Fruit fly (Drosophila melanogaster) whole organism, embryonic: ENCODE results near the gene CG14613.

Experiments
- ATbp ChIP-seq: fragments of 200-800 bp; sonication (Bioruptor generic); optimal IDR thresholded peaks from 2 replicates; lab custom pipeline; 2017; ENCODE audit warnings: missing biosample characterization, mild to moderate bottlenecking, missing genetic modification characterization, missing genetic modification reagents
- Ada2b ChIP-seq: fragments of 200-800 bp; sonication (Bioruptor generic); IDR thresholded peaks from 2 replicates; pipeline ENCODE4 v1.3.6; 2022; ENCODE audit warnings: missing biosample characterization, missing genetic modification characterization
- Antp ChIP-seq: fragments of 200-800 bp; sonication (Bioruptor generic); optimal IDR thresholded peaks from 3 replicates; lab custom pipeline; 2016; ENCODE audit warnings: missing biosample characterization, missing genetic modification characterization
- BtbVII ChIP-seq: fragments of 200-800 bp; sonication (Bioruptor generic); optimal IDR thresholded peaks from 3 replicates; lab custom pipeline; 2017; ENCODE audit warnings: missing biosample characterization, mild to moderate bottlenecking, missing genetic modification characterization
- CG10209 ChIP-seq: fragments of 200-800 bp; sonication (Bioruptor generic); optimal IDR thresholded peaks from 3 replicates; lab custom pipeline; 2017; ENCODE audit warnings: missing biosample characterization, mild to moderate bottlenecking, missing genetic modification characterization, missing genetic modification reagents
- CG10274 ChIP-seq: fragments of 200-800 bp; sonication (Bioruptor generic); optimal IDR thresholded peaks from 3 replicates; lab custom pipeline; 2017; ENCODE audit warnings: missing biosample characterization, mild to moderate bottlenecking, missing genetic modification characterization
- CG10565 ChIP-seq: fragments of 200-800 bp; sonication (Bioruptor generic); optimal IDR thresholded peaks from 3 replicates; lab custom pipeline; 2016; ENCODE audit warnings: missing biosample characterization, mild to moderate bottlenecking, missing genetic modification characterization
- CG12104 ChIP-seq: fragments of 200-800 bp; sonication (Bioruptor generic); optimal IDR thresholded peaks from 3 replicates; lab custom pipeline; 2016; ENCODE audit warnings: missing biosample characterization, missing genetic modification characterization
- CG12769 ChIP-seq: fragments of 200-800 bp; sonication (Bioruptor generic); optimal IDR thresholded peaks from 2 replicates; lab custom pipeline; 2019; ENCODE audit warnings: missing biosample characterization, mild to moderate bottlenecking, missing genetic modification characterization, moderate library complexity
- CG15269 ChIP-seq: fragments of 200-800 bp; sonication (Bioruptor generic); optimal IDR thresholded peaks from 2 replicates; lab custom pipeline; 2018; ENCODE audit warnings: missing biosample characterization, mild to moderate bottlenecking, missing genetic modification characterization, moderate library complexity
- CG2120 ChIP-seq: fragments of 200-800 bp; sonication (Bioruptor generic); optimal IDR thresholded peaks from 3 replicates; lab custom pipeline; 2016; ENCODE audit warnings: missing biosample characterization, missing genetic modification characterization
- CG2678 ChIP-seq: fragments of 200-800 bp; sonication (Bioruptor generic); optimal IDR thresholded peaks from 3 replicates; lab custom pipeline; 2019; ENCODE audit warnings: missing biosample characterization, mild to moderate bottlenecking, missing genetic modification characterization, moderate library complexity
- CG2712 ChIP-seq: fragments of 200-800 bp; optimal IDR thresholded peaks from 3 replicates; lab custom pipeline; 2019; ENCODE audit warnings: missing biosample characterization, mild to moderate bottlenecking, missing genetic modification characterization, moderate library complexity
- CG31224 ChIP-seq: fragments of 200-800 bp; sonication (Bioruptor generic); IDR thresholded peaks from 2 replicates; pipeline ENCODE4 v1.3.6; 2022; ENCODE audit warnings: missing biosample characterization, missing genetic modification characterization
- CG33213 ChIP-seq: fragments of 200-800 bp; sonication (Bioruptor generic); optimal IDR thresholded peaks from 3 replicates; lab custom pipeline; 2016; ENCODE audit warnings: missing biosample characterization, missing genetic modification characterization
- CG3726 ChIP-seq: fragments of 200-800 bp; sonication (Bioruptor generic); IDR thresholded peaks from 3 replicates; pipeline ENCODE4, ENCODE4 v1.3.6; 2022; ENCODE audit warnings: missing biosample characterization, missing genetic modification characterization
- CG4820 ChIP-seq: fragments of 200-800 bp; sonication (Bioruptor generic); optimal IDR thresholded peaks from 3 replicates; lab custom pipeline; 2016; ENCODE audit warnings: missing biosample characterization, missing genetic modification characterization
- CG5180 ChIP-seq: fragments of 200-800 bp; sonication (Bioruptor generic); optimal IDR thresholded peaks from 3 replicates; lab custom pipeline; 2017; ENCODE audit warnings: missing biosample characterization, missing genetic modification characterization, mild to moderate bottlenecking, moderate library complexity, missing genetic modification reagents
- CG6175 ChIP-seq: fragments of 200-800 bp; sonication (Bioruptor generic); IDR thresholded peaks from 3 replicates; pipeline ENCODE4 v1.3.6; 2022; ENCODE audit warnings: missing biosample characterization, missing genetic modification characterization
- CrebB ChIP-seq: fragments of 200-800 bp; sonication (Bioruptor generic); optimal IDR thresholded peaks from 3 replicates; lab custom pipeline; 2018; ENCODE audit warnings: missing biosample characterization, mild to moderate bottlenecking, missing genetic modification characterization
- Dbx ChIP-seq: fragments of 200-800 bp; sonication (Bioruptor generic); IDR thresholded peaks from 3 replicates; pipeline ENCODE4 v1.3.6; 2022; ENCODE audit warnings: missing biosample characterization, missing genetic modification characterization
- Dref ChIP-seq: fragments of 200-800 bp; sonication (Bioruptor generic); IDR thresholded peaks from 2 replicates; pipeline ENCODE4 v1.3.6; 2022; ENCODE audit warnings: missing biosample characterization, missing genetic modification characterization
- Ets65A ChIP-seq: fragments of 200-800 bp; sonication (Bioruptor generic); peaks from one replicate; lab custom pipeline; 2016; ENCODE audit warnings: missing biosample characterization, missing genetic modification characterization
- Fer1 ChIP-seq: fragments of 200-800 bp; sonication (Bioruptor generic); optimal IDR thresholded peaks from 2 replicates; lab custom pipeline; 2017; ENCODE audit warnings: missing biosample characterization, mild to moderate bottlenecking, missing genetic modification characterization
- GATAe ChIP-seq: fragments of 200-800 bp; sonication (Bioruptor generic); conservative IDR thresholded peaks from 2 replicates; pipeline ENCODE4 v1.3.6; 2022; ENCODE audit warnings: missing biosample characterization, missing genetic modification characterization
- Jarid2 ChIP-seq: fragments of 200-800 bp; sonication (Bioruptor generic); optimal IDR thresholded peaks from 3 replicates; lab custom pipeline; 2017; ENCODE audit warnings: mild to moderate bottlenecking, missing biosample characterization, missing genetic modification reagents, missing genetic modification characterization
- Meics ChIP-seq: fragments of 200-800 bp; sonication (Bioruptor generic); optimal IDR thresholded peaks from 2 replicates; lab custom pipeline; 2017; ENCODE audit warnings: missing biosample characterization, mild to moderate bottlenecking, missing genetic modification characterization
- Mrtf ChIP-seq: fragments of 200-800 bp; sonication (Bioruptor generic); IDR thresholded peaks from 3 replicates; pipeline ENCODE4 v1.3.6; 2022; ENCODE audit warnings: missing biosample characterization, missing genetic modification characterization
- NC2α ChIP-seq: fragments of 200-800 bp; sonication (Bioruptor generic); optimal IDR thresholded peaks from 2 replicates; lab custom pipeline; 2016; ENCODE audit warnings: missing biosample characterization, missing genetic modification characterization
- PHDP ChIP-seq: fragments of 200-800 bp; sonication (Bioruptor generic); optimal IDR thresholded peaks from 3 replicates; lab custom pipeline; 2018; ENCODE audit warnings: missing biosample characterization, mild to moderate bottlenecking, missing genetic modification characterization, moderate library complexity
- Ssrp ChIP-seq: fragments of 200-800 bp; sonication (Bioruptor generic); optimal IDR thresholded peaks from 2 replicates; lab custom pipeline; 2018; ENCODE audit warnings: missing biosample characterization, mild to moderate bottlenecking, missing genetic modification characterization, moderate library complexity
- Trl ChIP-seq, 3 experiments: fragments of >200 bp in 2 of 3; fragments of 200-800 bp in 1 of 3; sonication (Bioruptor generic) in 1 of 3; optimal IDR thresholded peaks; 2 replicates in 1 of 3; 3 replicates in 2 of 3; lab custom pipeline; 2016 to 2017; ENCODE audit warnings: missing biosample characterization in 1 of 3, missing genetic modification characterization in 1 of 3
- az2 ChIP-seq: fragments of 200-800 bp; sonication (Bioruptor generic); optimal IDR thresholded peaks from 3 replicates; lab custom pipeline; 2016; ENCODE audit warnings: missing biosample characterization, missing genetic modification characterization
- chif ChIP-seq, 2 experiments: fragments of 200-800 bp; sonication (Bioruptor generic); optimal IDR thresholded peaks; 3 replicates each; lab custom pipeline; 2016; ENCODE audit warnings: missing biosample characterization in 2 of 2, missing genetic modification characterization in 2 of 2
- dmrt99B ChIP-seq: fragments of 200-800 bp; sonication (Bioruptor generic); optimal IDR thresholded peaks from 2 replicates; lab custom pipeline; 2018; ENCODE audit warnings: missing biosample characterization, mild to moderate bottlenecking, missing genetic modification characterization, moderate library complexity
- gcm2 ChIP-seq: fragments of 200-800 bp; sonication (Bioruptor generic); optimal IDR thresholded peaks from 2 replicates; lab custom pipeline; 2016; ENCODE audit warnings: missing biosample characterization, missing genetic modification characterization
- gem ChIP-seq: fragments of 200-800 bp; sonication (Bioruptor generic); optimal IDR thresholded peaks from 2 replicates; lab custom pipeline; 2019; ENCODE audit warnings: missing biosample characterization, mild to moderate bottlenecking, missing genetic modification characterization, moderate library complexity
- grn ChIP-seq: fragments of 200-800 bp; sonication (Bioruptor generic); optimal IDR thresholded peaks from 3 replicates; lab custom pipeline; 2017; ENCODE audit warnings: missing biosample characterization, missing genetic modification characterization
- lmd ChIP-seq: fragments of 200-800 bp; sonication (Bioruptor generic); IDR thresholded peaks from 2 replicates; pipeline ENCODE4 v1.3.6; 2022; ENCODE audit warnings: missing biosample characterization, missing genetic modification characterization
- org-1 ChIP-seq: fragments of 200-800 bp; sonication (Bioruptor generic); optimal IDR thresholded peaks from 2 replicates; lab custom pipeline; 2017; ENCODE audit warnings: missing biosample characterization, missing genetic modification characterization
- otp ChIP-seq: fragments of 200-800 bp; sonication (Bioruptor generic); IDR thresholded peaks from 3 replicates; pipeline ENCODE4, ENCODE4 v1.3.6; 2022; ENCODE audit warnings: missing biosample characterization, missing genetic modification characterization
- row ChIP-seq: fragments of 200-800 bp; sonication (Bioruptor generic); IDR thresholded peaks from 3 replicates; pipeline ENCODE4 v1.3.6; 2022; ENCODE audit warnings: missing biosample characterization, missing genetic modification characterization
- sc ChIP-seq, 3 experiments: fragments of >200 bp in 2 of 3; fragments of 200-800 bp in 1 of 3; sonication (Bioruptor generic) in 1 of 3; optimal IDR thresholded peaks; 2 replicates in 2 of 3; 3 replicates in 1 of 3; lab custom pipeline; 2017; ENCODE audit warnings: mild to moderate bottlenecking in 1 of 3, missing biosample characterization in 1 of 3, missing genetic modification characterization in 1 of 3, missing genetic modification reagents in 1 of 3
- sisA ChIP-seq: fragments of 200-800 bp; sonication (Bioruptor generic); IDR thresholded peaks from 2 replicates; pipeline ENCODE4 v1.3.6; 2022; ENCODE audit warnings: missing biosample characterization, missing genetic modification characterization
- slp2 ChIP-seq: fragments of 200-800 bp; sonication (Bioruptor generic); optimal IDR thresholded peaks from 2 replicates; lab custom pipeline; 2016; ENCODE audit warnings: missing biosample characterization, missing genetic modification characterization
- ssp ChIP-seq: fragments of 200-800 bp; sonication (Bioruptor generic); IDR thresholded peaks from 2 replicates; pipeline ENCODE4 v1.3.6; 2022; ENCODE audit warnings: missing biosample characterization, missing genetic modification characterization
- tap ChIP-seq: fragments of 200-800 bp; optimal IDR thresholded peaks from 3 replicates; lab custom pipeline; 2019; ENCODE audit warnings: missing biosample characterization, mild to moderate bottlenecking, missing genetic modification characterization, moderate library complexity
- tin ChIP-seq: fragments of 200-800 bp; sonication (Bioruptor generic); optimal IDR thresholded peaks from 3 replicates; lab custom pipeline; 2016; ENCODE audit warnings: missing biosample characterization, missing genetic modification characterization

Gene CG14613

DNA sequence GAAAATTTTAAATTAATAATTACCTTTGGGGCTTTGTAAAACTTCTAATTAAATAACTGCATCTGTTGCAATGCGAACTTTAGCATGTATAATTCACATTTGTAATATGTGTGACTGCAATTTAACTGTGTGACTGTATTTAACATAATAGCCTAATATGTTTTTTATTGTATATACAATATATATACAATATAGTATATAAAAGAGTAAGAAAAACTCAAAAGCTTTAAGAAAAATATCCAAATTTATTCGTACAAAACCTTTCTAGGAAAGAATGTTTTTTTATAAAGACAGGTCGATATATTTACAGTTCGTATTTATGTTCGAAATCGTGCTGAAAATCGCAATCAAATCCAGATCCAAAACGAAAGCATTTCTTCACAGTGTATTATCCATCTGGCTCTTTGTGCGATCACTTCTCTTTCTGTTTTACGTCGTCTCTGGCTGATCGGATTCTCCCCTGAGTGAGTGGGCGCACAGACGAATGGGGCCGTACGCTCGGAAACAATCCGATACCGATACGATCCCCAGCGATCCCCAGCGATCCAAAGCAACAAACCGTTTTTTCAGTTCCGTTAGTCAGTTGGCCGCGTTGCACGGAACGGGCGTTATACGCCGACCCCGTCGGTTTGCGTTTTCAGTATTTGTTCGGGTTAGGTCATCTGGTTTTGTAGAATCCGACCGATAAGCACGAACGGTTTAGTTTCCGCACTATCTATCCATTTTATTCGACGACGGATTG, 19.4 kb upstream of the CG14613 start (continued):
- TF ChIP-seq Fer1 (GFP tag; lab: Kevin White, UChicago) (no peak), Trl (optimal IDR thresholded peaks at IDR 0.05; lab: Kevin White, UChicago) (peak; percentile 12 to 32), Trl (GFP tag; optimal IDR thresholded peaks at IDR 0.05; lab: Kevin White, UChicago) (no peak), CrebB (tag; lab: Kevin White, UChicago) (no peak), ssp (GFP tag; lab: Robert Waterston, UW) (0 out of 2 replicates have a peak, but pooled peaks have one; percentile 12), gcm2 (GFP tag; lab: Kevin White, UChicago) (no peak), Ssrp (tag; lab: Kevin White, UChicago) (peak; percentile 71), Dbx (GFP tag; lab: Robert Waterston, UW) (peak; percentile 31; the same call in 1 of the 3 replicates), CG6175 (0 out of 3 replicates have a peak, but pooled peaks have one; percentile 20), CG10274 (GFP tag; lab: Kevin White, UChicago) (peak; percentile 42), Antp (GFP tag; lab: Kevin White, UChicago) (peak; percentile 22), CG2678 (peak; percentile 86), CG12104 (GFP tag; lab: Kevin White, UChicago) (peak; percentile 64), row (GFP tag; lab: Robert Waterston, UW) (peak; percentile 73), tap (peak; percentile 22), lmd (peak; percentile 50; the same call in 1 of the 2 replicates), CG2120 (GFP tag; lab: Kevin White, UChicago) (peak; percentile 47), chif (GFP tag; optimal IDR thresholded peaks at IDR 0.05; lab: Kevin White, UChicago) (no peak), org-1 (peak; percentile 49), CG2712 (peak; percentile 57), az2 (GFP tag; lab: Kevin White, UChicago) (peak; percentile 54), CG10565 (GFP tag; lab: Kevin White, UChicago) (no peak), Meics (GFP tag; lab: Kevin White, UChicago) (peak; percentile 80), Jarid2 (GFP tag; lab: Kevin White, UChicago) (peak; percentile 71), CG31224 (GFP tag; lab: Robert Waterston, UW) (peak; percentile 48), grn (GFP tag; lab: Kevin White, UChicago) (peak; percentile 18), CG5180 (GFP tag; lab: Kevin White, UChicago) (peak; percentile 37), CG4820 (GFP tag; lab: Kevin White, UChicago) (peak; percentile 39), CG15269 (tag; lab: Kevin White, UChicago) (peak; percentile 70), sisA (GFP tag; lab: Robert Waterston, UW) (0 out of 2 replicates have a peak, but pooled peaks have one; percentile 31), otp (GFP tag; lab: Robert Waterston, UW) (peak; percentile 38; the same call in 1 of the 3 replicates), Dref (GFP tag; lab: Robert Waterston, UW) (no peak), dmrt99B (tag; lab: Kevin White, UChicago) (peak; percentile 66), slp2 (GFP tag; lab: Kevin White, UChicago) (no peak), gem (tag; lab: Kevin White, UChicago) (peak; percentile 84), CG3726 (GFP tag; lab: Robert Waterston, UW) (no peak), tin (peak; percentile 48), sc (optimal IDR thresholded peaks at IDR 0.05; lab: Kevin White, UChicago) (no peak), sc (GFP tag; optimal IDR thresholded peaks at IDR 0.05; lab: Kevin White, UChicago) (peak; percentile 47), Ets65A (GFP tag; lab: Kevin White, UChicago) (peak; percentile 75), CG10209 (GFP tag; lab: Kevin White, UChicago) (peak; percentile 73), PHDP (tag; lab: Kevin White, UChicago) (peak; percentile 40), ATbp (GFP tag; lab: Kevin White, UChicago) (no peak), CG12769 (tag; lab: Kevin White, UChicago) (peak; percentile 87), BtbVII (GFP tag; lab: Kevin White, UChicago) (peak; percentile 62), NC2α (no peak), CG33213 (no peak), GATAe (GFP tag; lab: Robert Waterston, UW) (no peak), Mrtf (GFP tag; lab: Robert Waterston, UW) (0 out of 3 replicates have a peak, but pooled peaks have one; percentile 29), Ada2b (GFP tag; lab: Robert Waterston, UW) (peak; percentile 31; the same call in 1 of the 2 replicates)
